Worm (Caenorhabditis elegans) whole organism, L2 larva: ENCODE results near the gene sdz-10.

Experiments
- Y55F3AM.14 ChIP-seq: fragments of 200-800 bp; sonication (Bioruptor generic); optimal IDR thresholded peaks from 2 replicates; lab custom pipeline; 2018; ENCODE audit warnings: mild to moderate bottlenecking, missing genetic modification characterization, missing compliant biosample characterization
- ama-1 ChIP-seq: fragments of 150-350 bp; optimal IDR thresholded peaks from 2 replicates; lab custom pipeline; 2018; ENCODE audit warnings: inconsistent platforms
- fos-1 ChIP-seq: fragments of 150-350 bp; optimal IDR thresholded peaks from 2 replicates; lab custom pipeline; 2014; ENCODE audit warnings: missing biosample characterization, missing genetic modification characterization
- lin-11 ChIP-seq: fragments of 150-350 bp; sonication (generic microtip); optimal IDR thresholded peaks from 2 replicates; lab custom pipeline; 2014; ENCODE audit warnings: missing biosample characterization, missing genetic modification characterization, inconsistent platforms, mixed read lengths
- mdl-1 ChIP-seq, 2 experiments: fragments of 150-350 bp in 1 of 2; sonication (generic microtip) in 1 of 2; optimal IDR thresholded peaks; 2 replicates each; lab custom pipeline; 2017; ENCODE audit warnings: missing biosample characterization in 2 of 2, missing genetic modification characterization in 2 of 2
- nhr-12 ChIP-seq: fragments of 150-350 bp; optimal IDR thresholded peaks from 2 replicates; lab custom pipeline; 2014; ENCODE audit warnings: missing biosample characterization, missing genetic modification characterization
- skn-1 ChIP-seq: sonication (generic microtip); optimal IDR thresholded peaks from 2 replicates; lab custom pipeline; 2017; ENCODE audit warnings: missing biosample characterization, missing genetic modification characterization
- snpc-4 ChIP-seq: fragments of 150-350 bp; optimal IDR thresholded peaks from 2 replicates; lab custom pipeline; 2014; ENCODE audit warnings: missing biosample characterization, missing genetic modification characterization
- ztf-4 ChIP-seq: fragments of 150-350 bp; optimal IDR thresholded peaks from 2 replicates; lab custom pipeline; 2014; ENCODE audit warnings: missing biosample characterization, missing genetic modification characterization

DNA sequence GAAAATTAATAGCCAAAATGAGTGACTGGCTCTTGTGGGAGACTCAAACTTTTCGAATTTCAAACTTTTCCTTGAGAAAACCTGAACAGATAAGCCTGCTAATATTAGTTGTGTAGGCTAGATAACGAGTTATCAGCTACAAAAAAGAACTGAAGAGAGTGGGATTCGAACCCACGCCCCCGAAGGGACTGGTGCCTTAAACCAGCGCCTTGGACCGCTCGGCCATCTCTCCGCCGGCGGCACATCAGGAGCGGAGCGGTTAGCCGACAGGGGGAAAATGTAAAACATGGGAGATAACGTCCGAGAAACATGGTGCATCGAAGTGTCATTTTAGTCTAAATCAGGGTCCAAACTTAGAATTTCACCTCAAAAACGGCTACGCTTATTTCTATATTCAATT lies 36.4 kb downstream of the sdz-10 start:
- TF ChIP-seq snpc-4 (tag; lab: Kevin White, UChicago) (no peak), fos-1 (tag; lab: Kevin White, UChicago) (no peak), nhr-12 (tag; lab: Kevin White, UChicago) (no peak), lin-11 (tag; lab: Kevin White, UChicago) (no peak), skn-1 (no peak), ama-1 (no peak), mdl-1 (tag; optimal IDR thresholded peaks at IDR 0.05; lab: Kevin White, UChicago) (no peak), Y55F3AM.14 (GFP tag; lab: Kevin White, UChicago) (no peak), ztf-4 (tag; lab: Kevin White, UChicago) (no peak)
